Worm (Caenorhabditis elegans) whole organism, young adult: ENCODE results near the gene str-84.

Experiments
- B0035.1 ChIP-seq: sonication (generic microtip); optimal IDR thresholded peaks from 2 replicates; lab custom pipeline; 2016; ENCODE audit warnings: missing genetic modification characterization, mild to moderate bottlenecking, missing compliant biosample characterization, missing genotype, missing genetic modification reagents
- Y67H2A.10 ChIP-seq: fragments of 200-800 bp; sonication (Bioruptor generic); conservative IDR thresholded peaks from 2 replicates; pipeline ENCODE4 v1.3.6; 2022; ENCODE audit warnings: missing genetic modification reagents, missing genetic modification characterization, missing compliant biosample characterization
- bed-2 ChIP-seq: fragments of 200-800 bp; sonication (Bioruptor generic); IDR thresholded peaks from 2 replicates; pipeline ENCODE4 v1.3.6; 2022; ENCODE audit warnings: missing genetic modification reagents, missing genetic modification characterization, missing compliant biosample characterization
- ekl-4 ChIP-seq: fragments of 200-800 bp; sonication (Bioruptor generic); IDR thresholded peaks from 2 replicates; pipeline ENCODE4 v1.3.6; 2022; ENCODE audit warnings: missing genetic modification reagents, missing genetic modification characterization, missing compliant biosample characterization
- lin-40 ChIP-seq: sonication (generic microtip); optimal IDR thresholded peaks from 2 replicates; lab custom pipeline; 2016; ENCODE audit warnings: missing genetic modification characterization, mild to moderate bottlenecking, missing compliant biosample characterization, missing genotype, missing genetic modification reagents
- nhr-120 ChIP-seq: fragments of 200-800 bp; sonication (Bioruptor generic); IDR thresholded peaks from 2 replicates; pipeline ENCODE4 v1.3.6; 2022; ENCODE audit warnings: missing genetic modification characterization, missing compliant biosample characterization

ce11 chrV:8994801-8995200 lies 14.1 kb upstream of the str-84 start, which contains the start of gene F59E11.5:
- TF ChIP-seq B0035.1 (tag; lab: Kevin White, UChicago), result no peak
- TF ChIP-seq bed-2 (GFP tag; lab: Robert Waterston, UW), result no peak
- TF ChIP-seq Y67H2A.10 (GFP tag; lab: Robert Waterston, UW), result no peak
- no peak for TF ChIP-seq ekl-4
- no peak for TF ChIP-seq lin-40 (tag; lab: Kevin White, UChicago)
- no peak for TF ChIP-seq nhr-120 (GFP tag; lab: Robert Waterston, UW)
